Worm (Caenorhabditis elegans) whole organism, L2 larva: ENCODE data around the gene C02F5.12.

ENCODE experiments used
- alr-1 ChIP-seq: fragments of 150-350 bp; optimal IDR thresholded peaks from 2 replicates; lab custom pipeline; 2014; ENCODE audit warnings: missing biosample characterization, missing genetic modification characterization
- ama-1 ChIP-seq: fragments of 150-350 bp; optimal IDR thresholded peaks from 2 replicates; lab custom pipeline; 2018; ENCODE audit warnings: inconsistent platforms
- egl-27 ChIP-seq: sonication (generic microtip); optimal IDR thresholded peaks from 3 replicates; lab custom pipeline; 2017; ENCODE audit warnings: missing biosample characterization, missing genetic modification reagents, missing genetic modification characterization
- mab-5 ChIP-seq: fragments of 150-350 bp; optimal IDR thresholded peaks from 2 replicates; lab custom pipeline; 2014; ENCODE audit warnings: missing biosample characterization, missing genetic modification characterization
- nhr-237 ChIP-seq: fragments of 150-350 bp; optimal IDR thresholded peaks from 2 replicates; lab custom pipeline; 2014; ENCODE audit warnings: missing biosample characterization, missing genetic modification characterization
- ztf-11 ChIP-seq: sonication (generic microtip); optimal IDR thresholded peaks from 2 replicates; lab custom pipeline; 2017; ENCODE audit warnings: missing biosample characterization, missing genetic modification characterization
- ztf-4 ChIP-seq: fragments of 150-350 bp; optimal IDR thresholded peaks from 2 replicates; lab custom pipeline; 2014; ENCODE audit warnings: missing biosample characterization, missing genetic modification characterization

DNA sequence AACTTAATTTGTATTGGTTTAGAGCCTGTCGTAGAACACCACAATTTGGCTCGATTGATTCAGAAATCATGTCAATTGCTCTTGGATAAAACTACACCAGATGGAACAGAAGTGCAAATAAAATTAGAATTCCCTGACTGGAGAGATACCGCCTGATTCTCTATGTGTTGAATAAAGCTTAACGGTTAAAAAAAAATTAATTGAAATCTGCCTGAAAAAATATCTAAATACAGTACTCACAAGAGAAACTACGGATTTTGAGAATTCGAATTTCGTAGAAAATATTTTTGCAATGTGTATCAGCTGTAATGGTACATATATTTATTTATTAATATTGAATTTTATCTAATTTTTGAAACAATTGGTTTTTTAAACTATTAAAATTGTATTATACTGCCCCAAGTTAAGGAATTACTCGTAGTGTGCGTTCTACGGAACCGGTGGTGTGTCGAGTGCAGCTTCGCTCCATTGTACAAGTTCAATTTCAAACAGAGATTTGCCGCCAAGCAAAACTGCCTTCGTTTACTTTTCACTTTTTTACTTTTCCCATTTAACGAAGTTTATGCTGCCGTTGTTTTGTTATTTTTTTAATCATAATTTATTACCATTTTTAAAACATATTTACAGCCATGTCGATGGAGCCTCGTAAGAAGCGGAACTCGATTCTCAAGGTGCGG, 7.3 kb upstream of the C02F5.12 start, which contains the start of gene knl-1:
- no peak for TF ChIP-seq ztf-11
- no peak for TF ChIP-seq nhr-237
- TF ChIP-seq mab-5 (tag; lab: Kevin White, UChicago), result no peak
- TF ChIP-seq alr-1, result no peak
- TF ChIP-seq ztf-4, result no peak
- TF ChIP-seq ama-1 (lab: Kevin White, UChicago), result no peak
- TF ChIP-seq egl-27 (tag; lab: Kevin White, UChicago), result no peak
